Worm (Caenorhabditis elegans) whole organism, late embryonic: ENCODE measurements around the gene gpa-2.

Experiments used
- ama-1 ChIP-seq: fragments of 150-350 bp; optimal IDR thresholded peaks from 2 replicates; lab custom pipeline; 2014
- hlh-30 ChIP-seq: sonication (generic microtip); optimal IDR thresholded peaks from 2 replicates; lab custom pipeline; 2017; ENCODE audit warnings: antibody characterized with exemption, missing genetic modification characterization, missing compliant biosample characterization; ENCODE audit not compliant: insufficient read depth
- nhr-11 ChIP-seq: fragments of 150-350 bp; optimal IDR thresholded peaks from 2 replicates; lab custom pipeline; 2014; ENCODE audit warnings: missing biosample characterization, missing genetic modification characterization
- nhr-232 ChIP-seq: sonication (generic microtip); optimal IDR thresholded peaks from 2 replicates; lab custom pipeline; 2016; ENCODE audit warnings: missing genetic modification characterization, missing compliant biosample characterization
- pha-4 ChIP-seq: fragments of 150-350 bp; optimal IDR thresholded peaks from 2 replicates; lab custom pipeline; 2018; ENCODE audit warnings: missing biosample characterization, missing genetic modification reagents, missing genetic modification characterization

DNA sequence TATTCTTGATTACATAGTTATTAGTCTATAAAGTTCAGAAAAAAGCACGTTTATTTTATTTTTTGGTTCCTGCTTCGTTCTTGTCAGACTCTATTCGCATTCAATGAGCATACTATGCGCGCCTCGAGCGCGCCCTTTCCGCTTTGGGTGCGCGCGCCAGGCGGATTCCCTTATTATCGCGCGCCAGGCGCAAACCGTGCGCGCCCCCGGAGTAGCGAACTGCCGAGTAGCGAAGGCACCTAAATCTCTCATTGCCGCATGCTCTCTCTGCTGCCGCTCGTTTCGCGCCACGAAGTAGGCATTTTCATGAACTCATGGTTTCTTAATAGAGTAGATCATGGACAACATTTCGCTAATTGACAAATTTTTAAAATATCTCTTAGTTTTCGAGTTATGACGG is 43.7 kb upstream of the gpa-2 start:
- TF ChIP-seq ama-1 (lab: Kevin White, UChicago) (no peak), nhr-11 (tag; lab: Kevin White, UChicago) (no peak), hlh-30 (no peak), pha-4 (tag; lab: Kevin White, UChicago) (no peak), nhr-232 (tag; lab: Kevin White, UChicago) (no peak)
